Worm (Caenorhabditis elegans): ENCODE measurements around the gene F13C5.3.
A peak's percentile ranks its signal among the peaks of the same experiment; 100 is the strongest.

F13C5.3 gene

ce11 chrX:593910-594447, 5.4 kb downstream of the F13C5.3 start, which contains the start of gene F13C5.2:
TSS of gene F13C5.2 (plus strand) at chrX:593960.
- TF ChIP-seq tbx-2 (tag; optimal IDR thresholded peaks at IDR 0.05) = no peak
- TF ChIP-seq ceh-19 (GFP tag; optimal IDR thresholded peaks at IDR 0.05) = no peak
- TF ChIP-seq Y22D7AL.16 (tag; optimal IDR thresholded peaks at IDR 0.05) = no peak
- no peak for TF ChIP-seq unc-42 (tag; optimal IDR thresholded peaks at IDR 0.05)
- no peak for TF ChIP-seq C38D4.7 (GFP tag; optimal IDR thresholded peaks at IDR 0.05)
- no peak for TF ChIP-seq eyg-1 (tag; optimal IDR thresholded peaks at IDR 0.05)
- no peak for TF ChIP-seq sdc-2 (tag; optimal IDR thresholded peaks at IDR 0.05)
- TF ChIP-seq K09A11.1 (tag; optimal IDR thresholded peaks at IDR 0.05; ENCODE audit: insufficient read depth) = no peak
- TF ChIP-seq T23F11.4 (GFP tag; optimal IDR thresholded peaks at IDR 0.05) = no peak
- TF ChIP-seq ref-2 (tag; optimal IDR thresholded peaks at IDR 0.05) = no peak
- TF ChIP-seq unc-3 (GFP tag; conservative IDR thresholded peaks at IDR 0.05) = no peak
- no peak for TF ChIP-seq unc-3 (tag; optimal IDR thresholded peaks at IDR 0.05)

DNA sequence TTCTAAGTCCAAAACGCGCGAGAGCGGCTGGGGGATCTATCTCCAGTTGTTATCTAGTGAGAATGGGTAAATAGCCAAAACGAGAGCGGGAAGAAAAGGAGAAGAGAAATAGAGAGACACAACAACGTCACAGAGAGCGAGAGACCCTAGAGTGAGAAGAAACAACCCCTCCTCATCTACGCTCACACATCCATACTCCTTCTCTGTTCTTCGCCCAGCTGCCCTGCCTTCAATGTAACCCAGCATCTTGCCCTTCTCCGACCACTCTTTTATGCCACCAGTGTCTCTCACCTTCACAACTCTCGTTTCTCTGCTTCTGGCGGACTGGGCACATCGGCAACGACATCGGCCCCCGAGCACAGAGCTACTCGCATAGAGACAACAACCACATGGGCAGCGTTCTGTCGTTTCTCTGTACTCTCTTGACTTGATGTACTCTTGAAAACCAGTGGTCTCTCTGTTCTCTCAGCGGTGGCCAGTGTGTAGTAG, 6.1 kb downstream of the F13C5.3 start:
- TF ChIP-seq ceh-24 (tag; optimal IDR thresholded peaks at IDR 0.05) (no peak), che-1 (tag; optimal IDR thresholded peaks at IDR 0.05) (no peak), ceh-19 (GFP tag; optimal IDR thresholded peaks at IDR 0.05) (peak; percentile 17), ref-2 (tag; optimal IDR thresholded peaks at IDR 0.05) (peak; percentile 87), ttx-3 (tag; optimal IDR thresholded peaks at IDR 0.05) (no peak), odd-2 (tag; optimal IDR thresholded peaks at IDR 0.05) (no peak), unc-3 (GFP tag; conservative IDR thresholded peaks at IDR 0.05) (no peak), unc-3 (tag; optimal IDR thresholded peaks at IDR 0.05) (no peak), ceh-14 (tag; optimal IDR thresholded peaks at IDR 0.05) (peak; percentile 60), pros-1 (tag; optimal IDR thresholded peaks at IDR 0.05) (peak; percentile 70), pqm-1 (tag; optimal IDR thresholded peaks at IDR 0.05) (no peak), K02D7.2 (tag; optimal IDR thresholded peaks at IDR 0.05) (no peak), ceh-30 (tag; optimal IDR thresholded peaks at IDR 0.05) (peak; percentile 65), elt-2 (tag; optimal IDR thresholded peaks at IDR 0.05) (no peak), unc-42 (tag; optimal IDR thresholded peaks at IDR 0.05) (peak; percentile 76), C08G9.2 (tag; optimal IDR thresholded peaks at IDR 0.05) (peak; percentile 56), pag-3 (tag; optimal IDR thresholded peaks at IDR 0.05; ENCODE audit: borderline replicate concordance) (no peak), C38D4.7 (GFP tag; optimal IDR thresholded peaks at IDR 0.05) (no peak), hlh-6 (tag; optimal IDR thresholded peaks at IDR 0.05) (peak; percentile 51), fkh-6 (tag; optimal IDR thresholded peaks at IDR 0.05) (peak; percentile 39), ztf-16 (tag; optimal IDR thresholded peaks at IDR 0.05) (peak; percentile 48), dmd-4 (tag; optimal IDR thresholded peaks at IDR 0.05; ENCODE audit: borderline replicate concordance) (no peak), ceh-45 (GFP tag; IDR thresholded peaks at IDR 0.05) (0 out of 2 replicates have a peak, but pooled peaks have one; percentile 52), ahr-1 (tag; optimal IDR thresholded peaks at IDR 0.05) (no peak), mec-3 (tag; optimal IDR thresholded peaks at IDR 0.05; ENCODE audit: borderline replicate concordance) (peak; percentile 61), pha-2 (tag; optimal IDR thresholded peaks at IDR 0.05) (peak; percentile 51), dve-1 (tag; optimal IDR thresholded peaks at IDR 0.05) (no peak), sdc-2 (tag; optimal IDR thresholded peaks at IDR 0.05) (peak; percentile 91), pax-1 (tag; optimal IDR thresholded peaks at IDR 0.05) (peak; percentile 27), pat-9 (tag; optimal IDR thresholded peaks at IDR 0.05) (no peak), sox-4 (tag; optimal IDR thresholded peaks at IDR 0.05) (peak; percentile 27), ceh-34 (tag; optimal IDR thresholded peaks at IDR 0.05) (peak; percentile 97), eyg-1 (tag; optimal IDR thresholded peaks at IDR 0.05) (peak; percentile 36), unc-55 (GFP tag; optimal IDR thresholded peaks at IDR 0.05) (peak; percentile 82), zip-5 (tag; optimal IDR thresholded peaks at IDR 0.05) (no peak), hlh-15 (tag; optimal IDR thresholded peaks at IDR 0.05) (peak; percentile 23), unc-86 (tag; optimal IDR thresholded peaks at IDR 0.05) (peak; percentile 16), F13H6.1 (tag; optimal IDR thresholded peaks at IDR 0.05) (peak; percentile 82), sox-2 (GFP tag; IDR thresholded peaks at IDR 0.05) (no peak), ceh-22 (tag; optimal IDR thresholded peaks at IDR 0.05) (no peak), ceh-31 (tag; optimal IDR thresholded peaks at IDR 0.05) (peak; percentile 88), ceh-9 (tag; optimal IDR thresholded peaks at IDR 0.05) (no peak), nhr-11 (tag; optimal IDR thresholded peaks at IDR 0.05) (no peak), nhr-232 (tag; optimal IDR thresholded peaks at IDR 0.05) (no peak), pha-4 (tag; optimal IDR thresholded peaks at IDR 0.05) (no peak), ama-1 (optimal IDR thresholded peaks at IDR 0.05) (no peak)

All from whole organism, late embryonic.